Worm (Caenorhabditis elegans) whole organism, L2 larva: Measurements from ENCODE around the gene K02A6.4.

Experiments
- elt-1 ChIP-seq: fragments of 150-350 bp; optimal IDR thresholded peaks from 2 replicates; lab custom pipeline; 2014; ENCODE audit warnings: missing biosample characterization, missing genetic modification characterization
- lin-39 ChIP-seq: fragments of 150-350 bp; optimal IDR thresholded peaks from 2 replicates; lab custom pipeline; 2014; ENCODE audit warnings: missing biosample characterization, missing genetic modification reagents, missing genetic modification characterization
- nhr-237 ChIP-seq: fragments of 150-350 bp; optimal IDR thresholded peaks from 2 replicates; lab custom pipeline; 2014; ENCODE audit warnings: missing biosample characterization, missing genetic modification characterization
- unc-55 ChIP-seq: fragments of 150-350 bp; sonication (generic microtip); optimal IDR thresholded peaks from 3 replicates; lab custom pipeline; 2014; ENCODE audit warnings: missing biosample characterization, missing genetic modification reagents, missing genetic modification characterization

- TF ChIP-seq unc-55 (GFP tag; lab: Kevin White, UChicago) (no peak), elt-1 (tag; lab: Kevin White, UChicago) (no peak), lin-39 (tag; lab: Kevin White, UChicago) (no peak), nhr-237 (no peak)
Measured at ce11 chrX:8185037-8185436, 33.5 kb downstream of the K02A6.4 start, which contains the start of gene C17H11.5.
